Worm (Caenorhabditis elegans): ENCODE results near the gene F19B2.5.
"Not testable (repeated sequence)": the region's sequence is repeated elsewhere in the genome, so short reads cannot be mapped to it uniquely, and the experiment has no call there.

DNA sequence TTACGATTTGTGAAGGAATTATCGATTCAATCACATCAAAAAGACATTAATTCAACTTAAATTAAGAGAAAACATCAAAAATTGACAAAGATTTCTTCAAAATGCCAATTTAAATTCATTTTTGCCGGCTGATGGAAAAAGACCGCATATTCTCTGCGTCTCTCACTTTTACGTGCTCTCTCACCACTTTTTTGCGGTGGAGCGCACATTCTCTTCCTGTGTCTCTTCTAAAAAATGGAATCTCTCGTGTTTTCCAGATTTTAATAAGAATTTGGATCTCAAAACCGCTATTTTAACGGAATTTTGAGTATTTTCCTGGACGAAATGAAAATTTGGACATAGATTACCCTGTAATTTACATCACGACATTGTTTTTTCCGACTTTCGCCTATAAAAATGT lies 16.9 kb upstream of the F19B2.5 start:
- TF ChIP-seq unc-130 (GFP tag; optimal IDR thresholded peaks at IDR 0.05); zfh-2 (GFP tag; conservative IDR thresholded peaks at IDR 0.05); ama-1 (optimal IDR thresholded peaks at IDR 0.05); ama-1 (GFP tag; optimal IDR thresholded peaks at IDR 0.05); mcd-1 (GFP tag; IDR thresholded peaks at IDR 0.05); ztf-6 (GFP tag; IDR thresholded peaks at IDR 0.05); madf-3 (GFP tag; IDR thresholded peaks at IDR 0.05); tlf-1 (GFP tag; optimal IDR thresholded peaks at IDR 0.05); unc-62 (GFP tag; optimal IDR thresholded peaks at IDR 0.05); pha-4 (tag; optimal IDR thresholded peaks at IDR 0.05); F49E8.2 (tag; optimal IDR thresholded peaks at IDR 0.05; ENCODE audit: insufficient read depth); snpc-4 (GFP tag; optimal IDR thresholded peaks at IDR 0.05); snpc-4 (tag; optimal IDR thresholded peaks at IDR 0.05); lsl-1 (GFP tag; optimal IDR thresholded peaks at IDR 0.05); B0261.1 (tag; optimal IDR thresholded peaks at IDR 0.05): not testable (repeated sequence)
